Worm (Caenorhabditis elegans): Measurements from ENCODE around the gene T28H11.8.

The T28H11.8 gene

ce11 chrIV:4995842-4996241 lies 24.6 kb downstream of the T28H11.8 start, which contains the start of gene ssq-2:
ssq-2 (plus strand) TSS chrIV:4996142.
- TF ChIP-seq ZK546.5 (tag; optimal IDR thresholded peaks at IDR 0.05) (no peak), pha-4 (tag; optimal IDR thresholded peaks at IDR 0.05) (no peak), jun-1 (tag; optimal IDR thresholded peaks at IDR 0.05) (no peak), nhr-11 (tag; optimal IDR thresholded peaks at IDR 0.05) (no peak), ceh-9 (tag; optimal IDR thresholded peaks at IDR 0.05) (no peak), snpc-4 (tag; optimal IDR thresholded peaks at IDR 0.05) (no peak), lin-39 (tag; optimal IDR thresholded peaks at IDR 0.05) (no peak), zag-1 (tag; optimal IDR thresholded peaks at IDR 0.05) (no peak), nhr-12 (tag; optimal IDR thresholded peaks at IDR 0.05) (no peak), nhr-28 (tag; optimal IDR thresholded peaks at IDR 0.05) (no peak), elt-1 (tag; optimal IDR thresholded peaks at IDR 0.05) (no peak), lsy-12 (tag; optimal IDR thresholded peaks at IDR 0.05) (no peak), ceh-16 (tag; optimal IDR thresholded peaks at IDR 0.05) (no peak), egl-27 (tag; optimal IDR thresholded peaks at IDR 0.05) (no peak)

ce11 chrIV:4993128-4993527 lies 27.3 kb downstream of the T28H11.8 start:
- TF ChIP-seq ama-1 (optimal IDR thresholded peaks at IDR 0.05) = no peak
- TF ChIP-seq mml-1 (tag; optimal IDR thresholded peaks at IDR 0.05) = no peak
- TF ChIP-seq fos-1 (tag; optimal IDR thresholded peaks at IDR 0.05) = no peak
- no peak for TF ChIP-seq pha-4 (tag; optimal IDR thresholded peaks at IDR 0.05)
- no peak for TF ChIP-seq egl-27 (tag; optimal IDR thresholded peaks at IDR 0.05)
- no peak for TF ChIP-seq tbx-2 (tag; optimal IDR thresholded peaks at IDR 0.05)
- TF ChIP-seq ZK546.5 (tag; optimal IDR thresholded peaks at IDR 0.05) = no peak
- TF ChIP-seq elt-1 (tag; optimal IDR thresholded peaks at IDR 0.05) = no peak
- no peak for TF ChIP-seq egl-5 (tag; optimal IDR thresholded peaks at IDR 0.05)
- no peak for TF ChIP-seq nhr-237 (tag; optimal IDR thresholded peaks at IDR 0.05)
- TF ChIP-seq R02D3.7 (tag; optimal IDR thresholded peaks at IDR 0.05) = no peak
- TF ChIP-seq zag-1 (tag; optimal IDR thresholded peaks at IDR 0.05) = no peak
- TF ChIP-seq mdl-1 (tag; optimal IDR thresholded peaks at IDR 0.05) = no peak
- TF ChIP-seq aly-2 (tag; optimal IDR thresholded peaks at IDR 0.05) = no peak
- no peak for TF ChIP-seq ceh-16 (tag; optimal IDR thresholded peaks at IDR 0.05)
- TF ChIP-seq nhr-25 (tag; optimal IDR thresholded peaks at IDR 0.05) = no peak
- TF ChIP-seq nhr-28 (tag; optimal IDR thresholded peaks at IDR 0.05) = no peak

ce11 chrIV:4992089-4992488 lies 28.3 kb downstream of the T28H11.8 start, which contains the start of gene str-162:
str-162 (plus strand) TSS chrIV:4992389.
- TF ChIP-seq nhr-237 (tag; optimal IDR thresholded peaks at IDR 0.05) (no peak), ama-1 (optimal IDR thresholded peaks at IDR 0.05) (no peak), nhr-76 (tag; optimal IDR thresholded peaks at IDR 0.05) (no peak), mml-1 (tag; optimal IDR thresholded peaks at IDR 0.05) (no peak), ZK546.5 (tag; optimal IDR thresholded peaks at IDR 0.05) (no peak), nhr-12 (tag; optimal IDR thresholded peaks at IDR 0.05) (no peak), pha-4 (tag; optimal IDR thresholded peaks at IDR 0.05) (no peak), lin-15B (tag; optimal IDR thresholded peaks at IDR 0.05) (no peak), nhr-28 (tag; optimal IDR thresholded peaks at IDR 0.05) (no peak), nhr-11 (tag; optimal IDR thresholded peaks at IDR 0.05) (no peak), fkh-2 (tag; optimal IDR thresholded peaks at IDR 0.05) (no peak), ceh-28 (tag; optimal IDR thresholded peaks at IDR 0.05) (no peak)

- TF ChIP-seq nhr-28 (tag; optimal IDR thresholded peaks at IDR 0.05) = no peak
- TF ChIP-seq sea-2 (GFP tag; optimal IDR thresholded peaks at IDR 0.05) = no peak
- TF ChIP-seq tbx-2 (tag; optimal IDR thresholded peaks at IDR 0.05) = no peak
- no peak for TF ChIP-seq ceh-9 (tag; optimal IDR thresholded peaks at IDR 0.05)
- no peak for TF ChIP-seq snpc-4 (tag; optimal IDR thresholded peaks at IDR 0.05)
Observed at ce11 chrIV:4988531-4988930, 31.9 kb downstream of the T28H11.8 start, which contains the start of gene E03H12.7. E03H12.7 (minus strand) TSS chrIV:4988631.

- TF ChIP-seq hmg-11 (tag; optimal IDR thresholded peaks at IDR 0.05) (no peak), nhr-23 (tag; optimal IDR thresholded peaks at IDR 0.05) (no peak), ztf-11 (tag; optimal IDR thresholded peaks at IDR 0.05) (no peak), nhr-11 (tag; optimal IDR thresholded peaks at IDR 0.05) (no peak), daf-12 (tag; optimal IDR thresholded peaks at IDR 0.05) (no peak), nhr-25 (tag; optimal IDR thresholded peaks at IDR 0.05) (no peak), lin-39 (tag; optimal IDR thresholded peaks at IDR 0.05) (no peak), jun-1 (tag; optimal IDR thresholded peaks at IDR 0.05) (no peak), ceh-28 (tag; optimal IDR thresholded peaks at IDR 0.05) (no peak), mdl-1 (tag; optimal IDR thresholded peaks at IDR 0.05) (no peak), nhr-67 (tag; optimal IDR thresholded peaks at IDR 0.05) (no peak), elt-2 (tag; optimal IDR thresholded peaks at IDR 0.05) (no peak), unc-62 (GFP tag; optimal IDR thresholded peaks at IDR 0.05) (no peak), fos-1 (tag; optimal IDR thresholded peaks at IDR 0.05) (no peak), lsy-12 (tag; optimal IDR thresholded peaks at IDR 0.05) (no peak), aly-2 (tag; optimal IDR thresholded peaks at IDR 0.05) (no peak), R02D3.7 (tag; optimal IDR thresholded peaks at IDR 0.05) (no peak), eor-1 (tag; optimal IDR thresholded peaks at IDR 0.05) (no peak), nhr-43 (tag; optimal IDR thresholded peaks at IDR 0.05; ENCODE audit: poor library complexity, severe bottlenecking) (no peak), mml-1 (tag; optimal IDR thresholded peaks at IDR 0.05) (no peak)
Observed at ce11 chrIV:4986246-4986645, 34.2 kb downstream of the T28H11.8 start, which contains the start of gene clec-177. clec-177 (plus strand) TSS chrIV:4986546.

Measured in whole organism, L3 larva.